Worm (Caenorhabditis elegans): ENCODE data around the gene F22F4.4.

The F22F4.4 gene

DNA sequence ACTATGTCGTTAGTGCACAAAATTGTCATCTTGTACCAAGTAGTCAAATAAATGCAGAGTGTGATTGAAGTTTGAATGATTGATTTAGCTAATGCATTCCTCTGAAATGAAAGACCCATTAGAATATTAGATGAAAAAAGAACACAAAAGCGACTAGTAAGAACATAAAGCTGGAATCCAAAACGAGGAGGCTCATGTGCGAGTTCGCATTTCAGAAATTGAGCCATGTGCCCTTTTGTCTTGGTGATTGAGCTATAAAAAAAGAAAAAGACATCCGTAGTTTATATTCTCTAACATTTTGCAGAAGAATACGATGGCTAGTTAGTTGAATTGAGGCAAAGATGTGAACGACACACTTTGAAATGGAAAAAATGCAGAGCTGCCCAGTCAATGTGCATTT, at the start of gene F22F4.4:
Gene F22F4.4 (minus strand): TSS at position 101 of the 400 bp plus-strand sequence.
- no peak for TF ChIP-seq elt-3 (tag; optimal IDR thresholded peaks at IDR 0.05)
- TF ChIP-seq blmp-1 (tag; optimal IDR thresholded peaks at IDR 0.05; ENCODE audit: insufficient read depth) = no peak
- TF ChIP-seq nhr-21 (tag; optimal IDR thresholded peaks at IDR 0.05) = no peak

DNA sequence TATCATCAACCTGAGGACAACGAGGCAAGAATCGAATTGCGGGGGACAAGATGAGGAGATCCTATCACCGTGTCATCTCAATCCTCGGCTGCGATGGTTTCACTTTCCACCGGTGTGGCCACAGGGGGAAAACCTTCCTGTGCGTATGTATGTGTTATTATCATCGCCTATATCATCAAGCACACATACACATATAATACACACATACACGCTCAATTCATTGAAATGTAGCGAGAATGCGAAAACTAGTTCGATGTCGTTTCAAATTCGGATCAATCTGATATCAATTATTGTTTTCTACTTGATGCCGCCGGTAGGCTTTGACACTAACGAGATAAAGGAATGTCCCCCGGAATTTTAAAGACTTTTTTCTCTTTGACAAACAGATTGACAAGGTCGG, 49.5 kb upstream of the F22F4.4 start:
- TF ChIP-seq blmp-1 (tag; optimal IDR thresholded peaks at IDR 0.05; ENCODE audit: insufficient read depth) = peak; percentile 60
- TF ChIP-seq nhr-25 (tag; optimal IDR thresholded peaks at IDR 0.05) = peak; percentile 22
- TF ChIP-seq sem-4 (tag; optimal IDR thresholded peaks at IDR 0.05) = no peak
- TF ChIP-seq sma-3 (GFP tag; optimal IDR thresholded peaks at IDR 0.05) = peak; percentile 38
- TF ChIP-seq nhr-237 (tag; optimal IDR thresholded peaks at IDR 0.05) = no peak
- no peak for TF ChIP-seq C34F6.9 (tag; optimal IDR thresholded peaks at IDR 0.05)
- TF ChIP-seq sma-9 (GFP tag; optimal IDR thresholded peaks at IDR 0.05) = peak; percentile 47
- no peak for TF ChIP-seq sma-9 (tag; optimal IDR thresholded peaks at IDR 0.05)

DNA sequence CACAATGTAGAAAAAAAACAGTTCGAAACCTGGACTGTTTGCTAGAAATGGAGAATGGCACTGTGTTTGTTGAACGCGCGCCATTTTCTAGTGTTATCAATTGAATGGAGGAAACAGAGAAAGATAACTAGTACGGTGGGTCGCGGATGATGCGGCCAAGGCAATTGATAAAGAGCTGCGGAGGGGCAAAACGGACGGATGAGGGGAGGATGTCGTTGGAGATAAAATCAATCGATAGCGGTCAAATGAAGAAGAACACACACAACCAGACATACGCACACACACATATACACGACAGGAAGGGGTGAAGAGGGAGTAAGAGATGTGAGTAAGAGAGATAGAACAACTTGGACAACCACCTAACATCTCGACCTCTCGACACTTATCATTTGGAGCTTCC, 48.7 kb upstream of the F22F4.4 start:
- TF ChIP-seq elt-1 (tag; optimal IDR thresholded peaks at IDR 0.05) (no peak), mdl-1 (tag; optimal IDR thresholded peaks at IDR 0.05) (no peak), nhr-21 (tag; optimal IDR thresholded peaks at IDR 0.05) (peak; percentile 37), ceh-82 (tag; optimal IDR thresholded peaks at IDR 0.05) (no peak), fos-1 (tag; optimal IDR thresholded peaks at IDR 0.05) (peak; percentile 56), lsy-2 (tag; optimal IDR thresholded peaks at IDR 0.05) (peak in 1 of 2 experiments; percentile 20), nhr-77 (tag; optimal IDR thresholded peaks at IDR 0.05) (no peak), lin-39 (tag; optimal IDR thresholded peaks at IDR 0.05) (no peak), sem-4 (tag; optimal IDR thresholded peaks at IDR 0.05) (no peak), F13H6.1 (tag; optimal IDR thresholded peaks at IDR 0.05) (no peak), sma-3 (GFP tag; optimal IDR thresholded peaks at IDR 0.05) (peak; percentile 38), unc-55 (GFP tag; optimal IDR thresholded peaks at IDR 0.05) (no peak), nhr-25 (tag; optimal IDR thresholded peaks at IDR 0.05) (no peak), nhr-129 (tag; optimal IDR thresholded peaks at IDR 0.05) (peak; percentile 45)

ce11 chrX:6048508-6048907, 47.2 kb upstream of the F22F4.4 start, which contains the start of gene pak-1:
Gene pak-1 (minus strand): TSS chrX:6048608.
- no peak for TF ChIP-seq lin-39 (tag; optimal IDR thresholded peaks at IDR 0.05)
- no peak for TF ChIP-seq peb-1 (tag; optimal IDR thresholded peaks at IDR 0.05)
- TF ChIP-seq nhr-21 (tag; optimal IDR thresholded peaks at IDR 0.05) = no peak
- TF ChIP-seq mdl-1 (tag; optimal IDR thresholded peaks at IDR 0.05) = no peak
- no peak for TF ChIP-seq Y55F3AM.14 (GFP tag; optimal IDR thresholded peaks at IDR 0.05)
- TF ChIP-seq zag-1 (tag; optimal IDR thresholded peaks at IDR 0.05) = no peak
- no peak for TF ChIP-seq unc-55 (GFP tag; optimal IDR thresholded peaks at IDR 0.05)

DNA sequence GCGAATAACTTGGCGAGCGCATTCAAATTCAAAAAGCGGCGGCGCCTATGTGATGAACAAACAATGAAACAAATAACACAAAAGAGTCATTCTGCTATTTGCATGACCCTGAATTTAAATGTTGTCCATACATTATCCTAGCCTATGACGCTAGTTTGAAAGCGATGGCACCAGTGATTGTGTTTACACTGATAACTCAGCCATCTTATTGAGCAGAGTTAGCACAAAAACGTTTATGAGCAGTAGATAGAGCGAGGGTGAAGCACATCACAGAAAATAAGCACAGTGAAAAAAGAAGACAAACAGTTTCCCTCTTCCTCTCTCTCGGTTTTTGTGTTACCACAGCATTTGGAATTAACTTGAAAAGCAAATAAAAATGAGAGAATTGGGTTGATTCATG, 42.0 kb upstream of the F22F4.4 start:
- TF ChIP-seq fos-1 (tag; optimal IDR thresholded peaks at IDR 0.05) (no peak), nhr-129 (tag; optimal IDR thresholded peaks at IDR 0.05) (peak; percentile 34), F13H6.1 (tag; optimal IDR thresholded peaks at IDR 0.05) (peak; percentile 39), crh-2 (tag; optimal IDR thresholded peaks at IDR 0.05) (peak; percentile 1)

ce11 chrX:6041995-6042481, 40.7 kb upstream of the F22F4.4 start:
- TF ChIP-seq nhr-10 (tag; optimal IDR thresholded peaks at IDR 0.05) (peak; percentile 25), nhr-129 (tag; optimal IDR thresholded peaks at IDR 0.05) (peak; percentile 94), ztf-4 (tag; optimal IDR thresholded peaks at IDR 0.05) (peak; percentile 78), sem-4 (tag; optimal IDR thresholded peaks at IDR 0.05) (peak; percentile 86), mab-5 (tag; optimal IDR thresholded peaks at IDR 0.05) (peak; percentile 4), nhr-25 (tag; optimal IDR thresholded peaks at IDR 0.05) (peak; percentile 80), nhr-77 (tag; optimal IDR thresholded peaks at IDR 0.05) (no peak), sma-3 (GFP tag; optimal IDR thresholded peaks at IDR 0.05) (peak; percentile 90), lin-39 (tag; optimal IDR thresholded peaks at IDR 0.05) (no peak), dmd-4 (tag; optimal IDR thresholded peaks at IDR 0.05) (no peak), gmeb-1 (tag; optimal IDR thresholded peaks at IDR 0.05) (peak; percentile 56), F13H6.1 (tag; optimal IDR thresholded peaks at IDR 0.05) (peak; percentile 90), crh-2 (tag; optimal IDR thresholded peaks at IDR 0.05) (peak; percentile 82), elt-3 (tag; optimal IDR thresholded peaks at IDR 0.05) (no peak), sma-9 (GFP tag; optimal IDR thresholded peaks at IDR 0.05) (peak; percentile 86), sma-9 (tag; optimal IDR thresholded peaks at IDR 0.05) (no peak), zag-1 (tag; optimal IDR thresholded peaks at IDR 0.05) (no peak), egl-27 (tag; optimal IDR thresholded peaks at IDR 0.05) (peak; percentile 75), unc-55 (GFP tag; optimal IDR thresholded peaks at IDR 0.05) (peak; percentile 10), Y55F3AM.14 (GFP tag; optimal IDR thresholded peaks at IDR 0.05) (peak; percentile 24), nhr-6 (tag; optimal IDR thresholded peaks at IDR 0.05) (peak; percentile 74), lsy-2 (tag; optimal IDR thresholded peaks at IDR 0.05) (peak in 1 of 2 experiments; percentile 68), lin-13 (GFP tag; optimal IDR thresholded peaks at IDR 0.05) (peak; percentile 64), mdl-1 (tag; optimal IDR thresholded peaks at IDR 0.05) (peak in 1 of 2 experiments; percentile 26), blmp-1 (tag; optimal IDR thresholded peaks at IDR 0.05; ENCODE audit: insufficient read depth) (peak; percentile 59), ama-1 (optimal IDR thresholded peaks at IDR 0.05) (peak; percentile 75), fos-1 (tag; optimal IDR thresholded peaks at IDR 0.05) (peak; percentile 75), ztf-1 (GFP tag; conservative IDR thresholded peaks at IDR 0.05) (no peak), C34F6.9 (tag; optimal IDR thresholded peaks at IDR 0.05) (peak; percentile 44), nhr-21 (tag; optimal IDR thresholded peaks at IDR 0.05) (peak; percentile 83)
